Fruit fly (Drosophila melanogaster) whole organism, adult: ENCODE results near the gene CG14391.

ENCODE experiments used
- CG11617 ChIP-seq: fragments of 200-800 bp; sonication (Bioruptor generic); optimal IDR thresholded peaks from 2 replicates; lab custom pipeline; 2017; ENCODE audit warnings: mild to moderate bottlenecking, missing biosample characterization, missing genetic modification reagents, missing genetic modification characterization
- CG12768 ChIP-seq: fragments of 200-800 bp; sonication (Bioruptor generic); optimal IDR thresholded peaks from 2 replicates; lab custom pipeline; 2017; ENCODE audit warnings: missing biosample characterization, missing genetic modification characterization, mild to moderate bottlenecking, moderate library complexity, missing genetic modification reagents
- CG14711 ChIP-seq: fragments of 200-800 bp; sonication (Bioruptor generic); optimal IDR thresholded peaks from 2 replicates; lab custom pipeline; 2018; ENCODE audit warnings: missing biosample characterization, mild to moderate bottlenecking, missing genetic modification characterization, moderate library complexity
- CG1620 ChIP-seq: fragments of 200-800 bp; sonication (Bioruptor generic); optimal IDR thresholded peaks from 2 replicates; lab custom pipeline; 2016; ENCODE audit warnings: missing biosample characterization, missing genetic modification characterization
- CG33017 ChIP-seq: fragments of 200-800 bp; sonication (Bioruptor generic); optimal IDR thresholded peaks from 2 replicates; lab custom pipeline; 2018; ENCODE audit warnings: missing biosample characterization, mild to moderate bottlenecking, missing genetic modification characterization, moderate library complexity
- CG5204 ChIP-seq: fragments of 200-800 bp; sonication (Bioruptor generic); optimal IDR thresholded peaks from 2 replicates; lab custom pipeline; 2016; ENCODE audit warnings: missing biosample characterization, missing genetic modification characterization
- CG7045 ChIP-seq: fragments of 200-800 bp; sonication (Bioruptor generic); optimal IDR thresholded peaks from 2 replicates; lab custom pipeline; 2017; ENCODE audit warnings: missing biosample characterization, mild to moderate bottlenecking, missing genetic modification characterization
- CG7101 ChIP-seq: fragments of 200-800 bp; sonication (Bioruptor generic); optimal IDR thresholded peaks from 2 replicates; lab custom pipeline; 2018; ENCODE audit warnings: missing biosample characterization, mild to moderate bottlenecking, missing genetic modification characterization, moderate library complexity
- Clk ChIP-seq: fragments of 200-800 bp; sonication (Bioruptor generic); optimal IDR thresholded peaks from 2 replicates; lab custom pipeline; 2017; ENCODE audit warnings: missing biosample characterization, missing genetic modification characterization
- Crg-1 ChIP-seq: fragments of 200-800 bp; sonication (Bioruptor generic); optimal IDR thresholded peaks from 2 replicates; lab custom pipeline; 2016; ENCODE audit warnings: missing biosample characterization, missing genetic modification characterization
- Hr96 ChIP-seq: fragments of 200-800 bp; sonication (Bioruptor generic); optimal IDR thresholded peaks from 2 replicates; lab custom pipeline; 2016; ENCODE audit warnings: missing biosample characterization, missing genetic modification characterization
- Mnt ChIP-seq: fragments of 200-800 bp; sonication (Bioruptor generic); optimal IDR thresholded peaks from 2 replicates; lab custom pipeline; 2016; ENCODE audit warnings: missing biosample characterization, mild to moderate bottlenecking, missing genetic modification characterization
- bab1 ChIP-seq: fragments of 200-800 bp; sonication (Bioruptor generic); optimal IDR thresholded peaks from 3 replicates; lab custom pipeline; 2019; ENCODE audit warnings: missing biosample characterization, mild to moderate bottlenecking, missing genetic modification characterization, moderate library complexity
- cic ChIP-seq: fragments of 200-800 bp; sonication (Bioruptor generic); optimal IDR thresholded peaks from 2 replicates; lab custom pipeline; 2017; ENCODE audit warnings: missing biosample characterization, mild to moderate bottlenecking, missing genetic modification characterization, moderate library complexity
- cnc ChIP-seq, 2 experiments: fragments of >200 bp; optimal IDR thresholded peaks; 2 replicates each; lab custom pipeline; 2017
- kay ChIP-seq: fragments of 200-800 bp; sonication (Bioruptor generic); peaks from one replicate; lab custom pipeline; 2016; ENCODE audit warnings: missing biosample characterization, missing genetic modification characterization, borderline replicate concordance
- ovo ChIP-seq: fragments of 200-800 bp; sonication (Bioruptor generic); optimal IDR thresholded peaks from 2 replicates; lab custom pipeline; 2016; ENCODE audit warnings: missing biosample characterization, missing genetic modification characterization
- pad ChIP-seq: fragments of 200-800 bp; sonication (Bioruptor generic); optimal IDR thresholded peaks from 3 replicates; lab custom pipeline; 2017; ENCODE audit warnings: missing biosample characterization, missing genetic modification characterization, mild to moderate bottlenecking, moderate library complexity, missing genetic modification reagents
- tj ChIP-seq: fragments of 200-800 bp; sonication (Bioruptor generic); optimal IDR thresholded peaks from 3 replicates; lab custom pipeline; 2017; ENCODE audit warnings: missing biosample characterization, mild to moderate bottlenecking, missing genetic modification characterization, moderate library complexity
- toe ChIP-seq: fragments of 200-800 bp; sonication (Bioruptor generic); optimal IDR thresholded peaks from 2 replicates; lab custom pipeline; 2016; ENCODE audit warnings: missing biosample characterization, missing genetic modification characterization

CG14391 gene

DNA sequence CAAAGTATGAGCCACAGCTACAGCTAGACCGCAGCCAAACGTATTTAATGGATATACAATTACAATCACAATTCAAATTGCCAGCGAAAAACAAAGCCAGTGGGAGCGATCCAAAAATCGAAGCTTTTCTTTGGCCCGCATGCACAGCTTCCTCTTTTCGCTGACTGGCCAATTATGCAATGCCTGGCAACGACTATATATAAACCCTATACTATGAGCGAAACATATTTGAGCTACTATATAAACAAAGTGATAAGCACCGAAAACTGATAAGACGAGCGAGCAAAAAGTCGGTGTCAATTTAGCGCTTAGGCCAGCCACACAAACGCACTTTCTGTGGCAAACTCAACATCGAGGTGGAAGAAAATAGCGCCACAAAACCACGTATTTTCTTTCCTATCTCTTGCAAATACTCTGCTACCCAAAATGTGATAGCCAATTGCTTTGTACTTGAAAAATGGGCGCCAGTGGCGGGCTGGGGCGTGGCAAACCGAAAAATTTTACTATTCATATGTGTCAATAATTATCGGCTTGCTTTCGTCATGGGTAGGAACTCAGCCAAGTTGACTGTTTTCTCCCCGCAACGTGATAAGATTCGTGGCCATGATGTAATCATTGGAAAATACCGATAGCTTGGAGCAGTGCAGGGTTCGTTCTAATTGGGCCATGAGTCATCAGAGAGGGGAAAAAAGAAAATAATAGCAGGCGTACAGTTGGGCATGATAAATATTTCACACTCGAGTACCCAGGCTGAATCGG is 5.2 kb upstream of the CG14391 start:
- no peak for TF ChIP-seq CG11617
- no peak for TF ChIP-seq bab1 (GFP tag; lab: Kevin White, UChicago)
- TF ChIP-seq tj = peak; percentile 39
- TF ChIP-seq CG33017 (tag; lab: Kevin White, UChicago) = no peak
- TF ChIP-seq ovo = no peak
- no peak for TF ChIP-seq CG12768 (GFP tag; lab: Kevin White, UChicago)
- TF ChIP-seq Crg-1 = no peak
- no peak for TF ChIP-seq kay

DNA sequence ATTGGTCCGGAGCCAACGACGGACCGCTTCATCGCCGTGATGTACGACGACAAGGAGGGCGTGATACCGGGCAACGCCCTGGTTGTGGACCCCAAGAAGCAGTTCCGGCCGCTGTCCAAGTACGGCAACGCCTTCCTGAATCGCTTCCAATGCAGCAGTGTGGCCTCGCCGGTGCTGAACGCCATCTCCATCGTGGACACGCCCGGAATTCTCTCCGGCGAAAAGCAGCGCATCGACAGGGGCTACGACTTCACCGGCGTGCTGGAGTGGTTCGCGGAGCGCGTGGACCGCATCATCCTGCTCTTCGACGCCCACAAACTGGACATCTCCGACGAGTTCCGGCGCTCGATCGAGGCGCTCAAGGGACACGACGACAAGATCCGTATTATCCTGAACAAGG is 3.7 kb upstream of the CG14391 start:
- no peak for TF ChIP-seq CG14711 (tag; lab: Kevin White, UChicago)
- TF ChIP-seq CG33017 (tag; lab: Kevin White, UChicago) = no peak
- no peak for TF ChIP-seq tj
- TF ChIP-seq Crg-1 = no peak
- no peak for TF ChIP-seq bab1 (GFP tag; lab: Kevin White, UChicago)
- TF ChIP-seq ovo = no peak
- TF ChIP-seq pad (GFP tag; lab: Kevin White, UChicago) = no peak
- TF ChIP-seq Hr96 (GFP tag; lab: Kevin White, UChicago) = no peak
- TF ChIP-seq CG5204 (GFP tag; lab: Kevin White, UChicago) = no peak
- no peak for TF ChIP-seq toe (GFP tag; lab: Kevin White, UChicago)
- no peak for TF ChIP-seq Clk (GFP tag; lab: Kevin White, UChicago)
- no peak for TF ChIP-seq cnc (optimal IDR thresholded peaks at IDR 0.05; lab: Kevin White, UChicago)
- TF ChIP-seq CG1620 (GFP tag; lab: Kevin White, UChicago) = no peak
- no peak for TF ChIP-seq kay
- TF ChIP-seq CG7101 (tag; lab: Kevin White, UChicago) = no peak
- no peak for TF ChIP-seq CG7045 (GFP tag; lab: Kevin White, UChicago)
- no peak for TF ChIP-seq CG11617
- TF ChIP-seq CG12768 (GFP tag; lab: Kevin White, UChicago) = no peak
- TF ChIP-seq Mnt (GFP tag; lab: Kevin White, UChicago) = no peak

DNA sequence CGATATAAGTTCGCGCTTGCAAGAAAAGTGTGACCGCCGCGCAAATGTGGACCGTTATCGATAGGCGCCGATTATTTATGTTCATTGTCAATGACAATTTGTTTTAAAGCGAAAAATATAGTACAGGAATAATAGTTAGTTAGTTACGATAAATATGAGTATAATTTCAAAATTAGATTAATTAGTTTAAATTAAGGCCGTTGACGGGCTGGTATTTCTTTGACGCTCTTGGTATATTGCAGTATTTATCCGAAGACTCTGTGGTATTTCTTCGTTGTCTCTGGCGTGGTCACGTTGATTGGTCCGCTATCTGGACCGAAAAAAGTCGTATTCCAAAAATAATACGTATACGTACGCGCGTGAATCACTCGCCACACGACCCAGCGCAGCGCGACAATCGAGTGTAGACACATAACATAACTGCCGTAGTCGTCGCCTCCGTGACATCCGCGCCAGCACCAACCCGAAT is 3.0 kb upstream of the CG14391 start:
- TF ChIP-seq CG11617 (no peak), CG5204 (GFP tag; lab: Kevin White, UChicago) (no peak), CG1620 (GFP tag; lab: Kevin White, UChicago) (no peak), Mnt (GFP tag; lab: Kevin White, UChicago) (peak; percentile 56), Crg-1 (no peak), cnc (optimal IDR thresholded peaks at IDR 0.05; lab: Kevin White, UChicago) (no peak), bab1 (GFP tag; lab: Kevin White, UChicago) (peak; percentile 33), toe (GFP tag; lab: Kevin White, UChicago) (no peak), CG7101 (tag; lab: Kevin White, UChicago) (no peak), cic (GFP tag; lab: Kevin White, UChicago) (peak; percentile 37), tj (no peak), CG7045 (GFP tag; lab: Kevin White, UChicago) (no peak), CG12768 (GFP tag; lab: Kevin White, UChicago) (no peak), ovo (no peak), CG33017 (tag; lab: Kevin White, UChicago) (no peak), kay (peak; percentile 39), Clk (GFP tag; lab: Kevin White, UChicago) (no peak)

DNA sequence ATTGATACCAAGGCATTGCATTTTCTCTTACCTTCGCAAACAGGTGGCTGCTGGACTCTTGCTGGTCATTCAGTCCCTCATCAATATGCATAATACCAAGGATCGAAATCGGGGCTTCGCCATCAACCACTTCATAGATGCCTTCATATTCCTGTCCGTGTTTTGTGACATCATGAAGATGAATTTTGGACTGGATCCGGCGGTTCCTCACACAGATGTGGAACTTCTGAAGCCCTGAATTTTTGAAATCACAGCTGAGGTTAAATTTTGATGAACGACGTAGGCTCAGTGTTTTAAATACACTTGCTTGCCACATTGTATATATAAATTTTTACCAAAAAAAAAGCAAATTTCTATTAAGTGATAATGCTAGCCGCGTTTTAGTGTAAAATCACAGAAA is 2.4 kb upstream of the CG14391 start, which contains the start of gene Past1:
Gene Past1 (plus strand): TSS at position 301 of the 400 bp plus-strand sequence.
- TF ChIP-seq toe (GFP tag; lab: Kevin White, UChicago) (no peak), pad (GFP tag; lab: Kevin White, UChicago) (no peak), CG7045 (GFP tag; lab: Kevin White, UChicago) (no peak), CG1620 (GFP tag; lab: Kevin White, UChicago) (no peak)

DNA sequence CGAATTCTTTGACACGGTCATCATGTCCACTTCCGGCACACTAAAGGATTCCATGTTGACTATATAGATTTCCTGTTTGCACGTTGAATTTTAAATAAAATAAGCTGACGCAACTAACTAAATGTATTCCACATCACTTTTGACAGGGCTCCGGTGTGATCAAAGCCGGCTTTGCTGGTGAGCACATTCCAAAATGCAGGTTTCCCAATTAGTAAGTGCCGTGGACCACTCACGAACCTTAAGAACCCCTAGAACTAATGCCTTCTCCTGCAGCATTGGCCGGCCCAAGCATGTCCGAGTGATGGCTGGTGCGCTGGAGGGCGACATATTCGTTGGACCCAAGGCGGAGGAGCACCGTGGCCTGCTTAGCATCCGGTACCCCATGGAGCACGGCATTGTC is 2.1 kb downstream of the CG14391 start, which contains the start of gene CG31347:
Gene CG31347 (minus strand): TSS at position 101 of the 400 bp plus-strand sequence.
- no peak for TF ChIP-seq CG7101 (tag; lab: Kevin White, UChicago)
- no peak for TF ChIP-seq Clk (GFP tag; lab: Kevin White, UChicago)
- TF ChIP-seq CG7045 (GFP tag; lab: Kevin White, UChicago) = no peak

DNA sequence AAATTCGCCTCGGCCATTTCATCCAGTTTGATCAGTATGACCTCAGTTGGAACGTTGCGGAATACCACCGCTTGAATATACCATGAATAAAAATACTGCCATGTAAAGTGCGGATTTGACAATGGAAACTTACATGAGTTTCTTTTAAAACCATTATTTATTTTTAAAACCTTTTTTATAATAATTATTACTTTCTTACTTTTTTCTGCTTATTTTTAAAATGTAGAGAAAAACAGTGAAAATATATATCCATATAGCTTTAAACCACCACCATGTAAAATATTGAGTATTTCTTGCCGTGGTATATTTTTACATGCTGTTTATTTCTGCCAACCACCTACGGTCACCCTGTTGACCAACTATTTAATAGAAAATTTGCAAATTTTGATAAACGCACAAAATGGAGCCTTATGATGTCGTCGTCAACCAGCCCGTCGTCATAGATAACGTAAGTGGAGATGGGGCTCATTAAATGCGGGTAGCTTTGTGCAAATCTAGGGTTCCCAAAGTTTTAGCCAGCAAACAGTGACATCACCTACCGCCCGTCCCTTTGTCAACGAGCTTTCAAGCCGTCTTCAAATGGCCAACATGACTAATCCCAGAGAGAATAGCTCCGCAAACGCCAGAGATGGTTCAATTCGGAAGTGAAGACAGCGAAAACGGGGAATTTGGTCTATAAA is 3.1 kb downstream of the CG14391 start, which contains the start of gene Arp1:
Gene Arp1 (plus strand): TSS at position 322 of the 680 bp plus-strand sequence.
- TF ChIP-seq Mnt (GFP tag; lab: Kevin White, UChicago) = no peak
- TF ChIP-seq bab1 (GFP tag; lab: Kevin White, UChicago) = peak; percentile 4
- no peak for TF ChIP-seq toe (GFP tag; lab: Kevin White, UChicago)
